Worm (Caenorhabditis elegans) whole organism, late embryonic: ENCODE results near the gene patr-1.

Experiments
- fkh-10 ChIP-seq: fragments of 150-350 bp; optimal IDR thresholded peaks from 2 replicates; lab custom pipeline; 2014; ENCODE audit warnings: missing biosample characterization, missing genetic modification reagents, missing genetic modification characterization
- gmeb-2 ChIP-seq: sonication (generic microtip); optimal IDR thresholded peaks from 2 replicates; lab custom pipeline; 2016; ENCODE audit warnings: missing genetic modification characterization, inconsistent platforms, missing compliant biosample characterization
- zip-5 ChIP-seq: sonication (generic microtip); optimal IDR thresholded peaks from 2 replicates; lab custom pipeline; 2016; ENCODE audit warnings: missing genetic modification characterization, missing compliant biosample characterization

DNA sequence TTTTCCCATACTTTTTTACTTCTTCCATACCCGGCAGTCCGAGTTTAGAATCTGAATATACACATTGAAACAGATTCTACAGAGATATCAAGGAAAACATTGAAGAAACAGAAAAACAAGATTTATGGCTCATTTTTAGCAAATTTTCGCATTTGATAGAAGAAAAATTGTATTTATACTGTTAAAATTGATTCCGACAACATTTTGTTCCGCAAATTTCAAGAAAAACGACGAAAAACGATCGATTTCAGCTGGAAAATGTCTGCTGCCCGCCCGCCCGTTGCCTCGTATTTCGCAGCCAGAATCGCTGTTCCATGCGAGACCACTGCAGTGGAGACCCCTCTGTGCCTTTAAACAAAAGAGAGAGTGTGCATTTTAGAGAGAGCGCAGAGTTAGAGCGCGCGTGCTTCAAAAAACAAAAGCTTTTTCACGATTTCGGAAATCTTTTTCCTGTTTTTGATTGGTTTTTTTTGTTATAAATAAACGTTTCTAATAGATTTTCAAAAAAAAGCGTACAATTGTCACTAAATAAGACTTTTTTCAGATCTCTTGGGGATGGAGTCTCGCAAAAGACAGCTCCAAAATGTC is at the start of gene patr-1, which contains the start of gene dna-2:
- TF ChIP-seq zip-5 (tag; lab: Kevin White, UChicago) (no peak), fkh-10 (GFP tag; lab: Kevin White, UChicago) (no peak), gmeb-2 (tag; lab: Kevin White, UChicago) (no peak)
